Fruit fly (Drosophila melanogaster): ENCODE measurements around the gene CG15579.

DNA sequence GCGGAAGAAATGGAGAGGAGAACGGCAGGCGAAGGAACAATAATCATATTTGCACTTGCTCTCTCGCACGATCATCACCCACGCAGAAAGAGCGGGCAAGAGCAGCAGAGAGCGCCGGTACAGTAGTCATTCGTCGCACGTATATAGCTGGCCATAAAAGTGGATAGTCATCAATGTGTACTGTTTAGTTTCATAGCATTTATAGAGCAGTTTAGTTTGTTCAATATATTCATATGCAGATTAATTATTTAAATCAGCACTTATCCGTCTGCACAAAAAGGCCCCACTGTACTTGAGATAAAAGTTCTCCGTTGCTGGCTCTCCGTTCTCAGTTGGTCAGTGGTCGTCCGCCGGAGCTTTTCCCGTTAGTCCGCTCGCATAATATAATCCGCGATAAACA lies 13.2 kb upstream of the CG15579 start:
- TF ChIP-seq eg (GFP tag; IDR thresholded peaks at IDR 0.05), result peak; percentile 99
- peak; percentile 99 for TF ChIP-seq CG8119 (GFP tag; IDR thresholded peaks at IDR 0.05)
- peak; percentile 98 for TF ChIP-seq Hr4 (GFP tag; optimal IDR thresholded peaks at IDR 0.05)
- TF ChIP-seq dac (GFP tag; optimal IDR thresholded peaks at IDR 0.05), result peak; percentile 95
- TF ChIP-seq fd59A (GFP tag; optimal IDR thresholded peaks at IDR 0.05), result peak; percentile 98
- TF ChIP-seq acj6 (GFP tag; optimal IDR thresholded peaks at IDR 0.05), result peak; percentile 99
- TF ChIP-seq salr (GFP tag; optimal IDR thresholded peaks at IDR 0.05), result peak; percentile 91 to 97
- TF ChIP-seq lz (GFP tag; optimal IDR thresholded peaks at IDR 0.05), result peak; percentile 99
- peak; percentile 98 for TF ChIP-seq CG6854 (GFP tag; optimal IDR thresholded peaks at IDR 0.05)
- peak; percentile 99 for TF ChIP-seq CG11294 (GFP tag; IDR thresholded peaks at IDR 0.05)
- TF ChIP-seq Sox102F (GFP tag; optimal IDR thresholded peaks at IDR 0.05), result peak; percentile 99
- TF ChIP-seq CG4318 (GFP tag; optimal IDR thresholded peaks at IDR 0.05), result peak; percentile 97
- peak; percentile 100 for TF ChIP-seq Hr39 (GFP tag; optimal IDR thresholded peaks at IDR 0.05)
- peak; percentile 99 for TF ChIP-seq Sox14 (GFP tag; optimal IDR thresholded peaks at IDR 0.05)
